Worm (Caenorhabditis elegans) whole organism, L1 larva: Measurements from ENCODE around the gene gpa-8.

Experiments used
- ceh-82 ChIP-seq, 3 experiments: fragments of 150-350 bp in 1 of 3; sonication (generic microtip) in 2 of 3; optimal IDR thresholded peaks; 2 replicates each; lab custom pipeline; 2014 to 2017; ENCODE audit warnings: missing biosample characterization in 3 of 3, missing genetic modification characterization in 3 of 3
- lir-3 ChIP-seq: sonication (generic microtip); optimal IDR thresholded peaks from 2 replicates; lab custom pipeline; 2016; ENCODE audit warnings: mild to moderate bottlenecking, missing genetic modification characterization, moderate library complexity, missing compliant biosample characterization; ENCODE audit not compliant: poor library complexity
- nhr-11 ChIP-seq: fragments of 150-350 bp; optimal IDR thresholded peaks from 2 replicates; lab custom pipeline; 2014; ENCODE audit warnings: missing biosample characterization, missing genetic modification characterization
- pqm-1 ChIP-seq: sonication (generic microtip); optimal IDR thresholded peaks from 3 replicates; lab custom pipeline; 2017; ENCODE audit warnings: missing biosample characterization, missing genetic modification characterization

DNA sequence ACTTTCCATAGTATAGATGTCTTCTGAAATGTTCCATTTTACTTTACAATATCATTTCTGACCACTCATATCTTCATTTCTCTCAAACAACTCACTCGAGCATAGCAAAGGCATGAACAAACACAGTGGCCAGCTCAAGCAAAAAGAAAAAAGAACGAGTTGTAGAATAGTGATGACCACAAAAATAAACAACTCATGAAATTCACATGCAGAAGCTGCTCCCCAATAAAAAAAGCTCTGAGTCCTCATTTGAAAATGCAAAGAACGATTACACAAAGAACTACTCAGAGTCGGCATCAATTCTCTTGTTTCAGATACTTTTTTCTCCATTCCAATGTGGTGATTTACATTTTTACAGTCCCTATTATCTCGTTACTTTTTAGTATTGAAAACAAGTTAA, 5.5 kb downstream of the gpa-8 start:
- no peak for TF ChIP-seq nhr-11 (tag; lab: Kevin White, UChicago)
- no peak for TF ChIP-seq pqm-1
- no peak for TF ChIP-seq ceh-82 (tag; optimal IDR thresholded peaks at IDR 0.05; lab: Kevin White, UChicago)
- no peak for TF ChIP-seq lir-3 (tag; lab: Kevin White, UChicago)
